Worm (Caenorhabditis elegans) whole organism, mixed stage, embryonic: Measurements from ENCODE around the gene srsx-16.

Experiments used
- blmp-1 ChIP-seq: fragments of 150-350 bp; optimal IDR thresholded peaks from 2 replicates; lab custom pipeline; 2014; ENCODE audit warnings: missing biosample characterization, missing genetic modification characterization
- lin-13 ChIP-seq: fragments of 150-350 bp; optimal IDR thresholded peaks from 2 replicates; lab custom pipeline; 2014; ENCODE audit warnings: missing biosample characterization, missing genetic modification characterization
- nhr-2 ChIP-seq: fragments of 150-350 bp; optimal IDR thresholded peaks from 2 replicates; lab custom pipeline; 2014; ENCODE audit warnings: missing biosample characterization, missing genetic modification characterization
- nhr-237 ChIP-seq: fragments of 150-350 bp; optimal IDR thresholded peaks from 2 replicates; lab custom pipeline; 2014; ENCODE audit warnings: missing biosample characterization, missing genetic modification characterization
- pha-4 ChIP-seq: fragments of 150-350 bp; optimal IDR thresholded peaks from 2 replicates; lab custom pipeline; 2018; ENCODE audit warnings: missing biosample characterization, missing genetic modification reagents, missing genetic modification characterization
- sptf-1 ChIP-seq: sonication (generic microtip); optimal IDR thresholded peaks from 2 replicates; lab custom pipeline; 2017; ENCODE audit warnings: mild to moderate bottlenecking, missing genetic modification characterization, moderate library complexity, missing compliant biosample characterization
- unc-39 ChIP-seq: fragments of 150-350 bp; optimal IDR thresholded peaks from 2 replicates; lab custom pipeline; 2014; ENCODE audit warnings: missing biosample characterization, missing genetic modification characterization
- ztf-11 ChIP-seq: fragments of 150-350 bp; optimal IDR thresholded peaks from 2 replicates; lab custom pipeline; 2014; ENCODE audit warnings: missing biosample characterization, missing genetic modification characterization

DNA sequence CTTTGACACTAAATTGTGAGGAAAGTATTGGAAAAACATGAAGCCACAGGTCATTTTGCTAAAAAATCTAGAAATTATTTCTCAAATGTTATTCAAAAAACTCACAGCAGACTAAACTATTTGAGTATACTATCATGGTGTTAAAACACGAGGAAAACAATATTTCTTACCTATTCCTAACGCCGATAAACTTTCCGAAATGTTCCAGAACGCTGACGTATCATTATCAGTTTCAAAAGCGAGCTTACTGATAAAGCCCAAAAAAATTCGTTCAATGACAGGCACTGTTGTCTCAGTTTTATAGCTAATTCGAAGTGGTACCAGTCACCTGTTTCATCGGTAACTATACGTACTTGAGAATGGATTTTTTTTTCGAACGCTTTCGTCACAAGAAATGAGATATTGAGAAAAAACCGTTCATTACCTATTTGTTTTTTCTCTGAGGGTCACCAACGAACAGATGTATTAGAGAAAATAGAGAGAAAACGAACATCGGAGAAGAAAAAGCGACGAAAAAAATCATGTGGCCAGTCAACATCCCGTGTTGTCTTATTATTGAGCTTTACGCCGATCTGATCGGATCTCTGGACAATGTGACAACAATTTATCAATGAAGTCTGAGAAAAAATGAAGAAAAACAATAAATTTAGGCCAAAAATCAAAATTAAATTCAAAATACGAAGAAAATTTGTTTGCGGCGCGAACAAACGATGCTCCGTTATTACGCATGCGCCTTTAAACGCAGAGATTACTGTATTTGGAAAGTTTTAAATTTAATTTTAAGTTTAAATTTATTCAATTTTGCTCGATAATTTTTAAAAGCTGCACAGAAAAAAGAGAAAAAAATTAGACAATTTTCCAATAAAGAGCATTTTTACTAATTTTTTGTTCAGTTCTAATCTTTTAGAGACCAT is 46.8 kb upstream of the srsx-16 start:
- TF ChIP-seq lin-13 (no peak), nhr-237 (tag; lab: Kevin White, UChicago) (no peak), sptf-1 (tag; lab: Kevin White, UChicago) (no peak), ztf-11 (tag; lab: Kevin White, UChicago) (no peak), nhr-2 (tag; lab: Kevin White, UChicago) (no peak), pha-4 (no peak), unc-39 (no peak), blmp-1 (tag; lab: Kevin White, UChicago) (no peak)
